Worm (Caenorhabditis elegans) whole organism, L1 larva: ENCODE measurements around the gene F46F5.7.

Experiments used
- C16A3.4 ChIP-seq: fragments of 150-350 bp; optimal IDR thresholded peaks from 2 replicates; lab custom pipeline; 2014; ENCODE audit warnings: missing biosample characterization, missing genetic modification characterization
- C34B4.2 ChIP-seq: sonication (generic microtip); optimal IDR thresholded peaks from 2 replicates; lab custom pipeline; 2017; ENCODE audit warnings: mild to moderate bottlenecking, missing genetic modification characterization, missing compliant biosample characterization
- aly-2 ChIP-seq: fragments of 150-350 bp; optimal IDR thresholded peaks from 2 replicates; lab custom pipeline; 2014; ENCODE audit warnings: missing biosample characterization, missing genetic modification characterization
- ama-1 ChIP-seq: fragments of 150-350 bp; optimal IDR thresholded peaks from 2 replicates; lab custom pipeline; 2014
- ceh-63 ChIP-seq: fragments of 200-800 bp; sonication (Bioruptor generic); optimal IDR thresholded peaks from 2 replicates; lab custom pipeline; 2018; ENCODE audit warnings: mild to moderate bottlenecking, missing genetic modification characterization, missing compliant biosample characterization
- ceh-82 ChIP-seq, 3 experiments: fragments of 150-350 bp in 1 of 3; sonication (generic microtip) in 2 of 3; optimal IDR thresholded peaks; 2 replicates each; lab custom pipeline; 2014 to 2017; ENCODE audit warnings: missing biosample characterization in 3 of 3, missing genetic modification characterization in 3 of 3
- ceh-88 ChIP-seq: fragments of 200-800 bp; sonication (Bioruptor generic); IDR thresholded peaks from 2 replicates; pipeline ENCODE4 v1.3.6; 2022; ENCODE audit warnings: missing genetic modification characterization, missing compliant biosample characterization
- efl-3 ChIP-seq: fragments of 200-800 bp; sonication (Bioruptor generic); optimal IDR thresholded peaks from 2 replicates; lab custom pipeline; 2018; ENCODE audit warnings: mild to moderate bottlenecking, missing genetic modification characterization, missing compliant biosample characterization
- elt-2 ChIP-seq: sonication (generic microtip); optimal IDR thresholded peaks from 2 replicates; lab custom pipeline; 2016; ENCODE audit warnings: missing genetic modification characterization, mild to moderate bottlenecking, inconsistent platforms, missing compliant biosample characterization, missing genetic modification reagents
- ets-5 ChIP-seq: fragments of 200-800 bp; sonication (Bioruptor generic); IDR thresholded peaks from 2 replicates; pipeline ENCODE4 v1.3.6; 2022; ENCODE audit warnings: missing genetic modification characterization, missing compliant biosample characterization
- fkh-10 ChIP-seq: sonication (generic microtip); optimal IDR thresholded peaks from 2 replicates; lab custom pipeline; 2017; ENCODE audit warnings: missing biosample characterization, missing genetic modification reagents, missing genetic modification characterization
- fkh-8 ChIP-seq: sonication (generic microtip); optimal IDR thresholded peaks from 2 replicates; lab custom pipeline; 2016; ENCODE audit warnings: mild to moderate bottlenecking, missing genetic modification characterization, missing compliant biosample characterization
- fos-1 ChIP-seq: fragments of 150-350 bp; optimal IDR thresholded peaks from 2 replicates; lab custom pipeline; 2014; ENCODE audit warnings: missing biosample characterization, missing genetic modification characterization
- hlh-17 ChIP-seq: fragments of 200-800 bp; sonication (Bioruptor generic); optimal IDR thresholded peaks from 2 replicates; lab custom pipeline; 2018; ENCODE audit warnings: missing genetic modification characterization, mild to moderate bottlenecking, missing compliant biosample characterization, moderate library complexity, borderline replicate concordance
- hpl-2 ChIP-seq: fragments of 150-350 bp; optimal IDR thresholded peaks from 2 replicates; lab custom pipeline; 2014; ENCODE audit warnings: missing biosample characterization, missing genetic modification reagents, missing genetic modification characterization
- jun-1 ChIP-seq: fragments of 150-350 bp; optimal IDR thresholded peaks from 2 replicates; lab custom pipeline; 2014; ENCODE audit warnings: missing biosample characterization, missing genetic modification reagents, missing genetic modification characterization
- lin-14 ChIP-seq: fragments of 200-800 bp; sonication (Bioruptor generic); optimal IDR thresholded peaks from 2 replicates; lab custom pipeline; 2018; ENCODE audit warnings: mild to moderate bottlenecking, missing genetic modification characterization, moderate library complexity, missing compliant biosample characterization
- lin-15B ChIP-seq: fragments of 150-350 bp; sonication (generic microtip); optimal IDR thresholded peaks from 3 replicates; lab custom pipeline; 2014; ENCODE audit warnings: missing biosample characterization, missing genetic modification characterization
- lin-39 ChIP-seq: fragments of 150-350 bp; optimal IDR thresholded peaks from 2 replicates; lab custom pipeline; 2014; ENCODE audit warnings: missing biosample characterization, missing genetic modification reagents, missing genetic modification characterization
- lir-3 ChIP-seq: sonication (generic microtip); optimal IDR thresholded peaks from 2 replicates; lab custom pipeline; 2016; ENCODE audit warnings: mild to moderate bottlenecking, missing genetic modification characterization, moderate library complexity, missing compliant biosample characterization; ENCODE audit not compliant: poor library complexity
- mef-2 ChIP-seq: fragments of 150-350 bp; optimal IDR thresholded peaks from 2 replicates; lab custom pipeline; 2014; ENCODE audit warnings: missing biosample characterization, missing genetic modification characterization
- mep-1 ChIP-seq: fragments of 150-350 bp; optimal IDR thresholded peaks from 2 replicates; lab custom pipeline; 2014; ENCODE audit warnings: missing biosample characterization, missing genetic modification characterization
- nhr-11 ChIP-seq: fragments of 150-350 bp; optimal IDR thresholded peaks from 2 replicates; lab custom pipeline; 2014; ENCODE audit warnings: missing biosample characterization, missing genetic modification characterization
- nhr-19 ChIP-seq: fragments of 200-800 bp; sonication (Bioruptor generic); conservative IDR thresholded peaks from 2 replicates; pipeline ENCODE4 v1.3.6; 2022; ENCODE audit warnings: missing genetic modification characterization, missing compliant biosample characterization
- nhr-237 ChIP-seq: fragments of 150-350 bp; optimal IDR thresholded peaks from 2 replicates; lab custom pipeline; 2014; ENCODE audit warnings: missing biosample characterization, missing genetic modification characterization
- nhr-47 ChIP-seq: sonication (generic microtip); optimal IDR thresholded peaks from 2 replicates; lab custom pipeline; 2016; ENCODE audit warnings: mild to moderate bottlenecking, missing genetic modification characterization, moderate library complexity, missing compliant biosample characterization
- nhr-84 ChIP-seq: sonication (generic microtip); optimal IDR thresholded peaks from 2 replicates; lab custom pipeline; 2017; ENCODE audit warnings: missing biosample characterization, missing genetic modification characterization
- nhr-85 ChIP-seq: sonication (generic microtip); peaks from one replicate; lab custom pipeline; 2016; ENCODE audit warnings: missing genetic modification characterization, inconsistent platforms, missing compliant biosample characterization
- nhr-90 ChIP-seq: sonication (generic microtip); optimal IDR thresholded peaks from 2 replicates; lab custom pipeline; 2016; ENCODE audit warnings: mild to moderate bottlenecking, missing genetic modification characterization, missing compliant biosample characterization; ENCODE audit not compliant: poor library complexity
- pag-3 ChIP-seq: sonication (generic microtip); optimal IDR thresholded peaks from 2 replicates; lab custom pipeline; 2017; ENCODE audit warnings: missing genetic modification characterization, mild to moderate bottlenecking, missing compliant biosample characterization, antibody characterized with exemption, borderline replicate concordance; ENCODE audit not compliant: insufficient read depth
- pax-3 ChIP-seq: fragments of 200-800 bp; sonication (Bioruptor generic); optimal IDR thresholded peaks from 2 replicates; lab custom pipeline; 2018; ENCODE audit warnings: mild to moderate bottlenecking, missing genetic modification characterization, moderate library complexity, missing compliant biosample characterization
- pqm-1 ChIP-seq: sonication (generic microtip); optimal IDR thresholded peaks from 3 replicates; lab custom pipeline; 2017; ENCODE audit warnings: missing biosample characterization, missing genetic modification characterization
- skn-1 ChIP-seq: fragments of 150-350 bp; optimal IDR thresholded peaks from 2 replicates; lab custom pipeline; 2014; ENCODE audit warnings: missing biosample characterization, missing genetic modification characterization
- snu-23 ChIP-seq: sonication (generic microtip); optimal IDR thresholded peaks from 2 replicates; lab custom pipeline; 2016; ENCODE audit warnings: missing genetic modification characterization, missing compliant biosample characterization
- sox-4 ChIP-seq: sonication (generic microtip); optimal IDR thresholded peaks from 2 replicates; lab custom pipeline; 2016; ENCODE audit warnings: missing genetic modification characterization, missing compliant biosample characterization
- sup-37 ChIP-seq: fragments of 200-800 bp; sonication (Bioruptor generic); optimal IDR thresholded peaks from 2 replicates; lab custom pipeline; 2018; ENCODE audit warnings: mild to moderate bottlenecking, missing genetic modification characterization, missing compliant biosample characterization
- swsn-7 ChIP-seq: sonication (generic microtip); optimal IDR thresholded peaks from 2 replicates; lab custom pipeline; 2016; ENCODE audit warnings: missing genetic modification characterization, missing compliant biosample characterization
- tbx-2 ChIP-seq: sonication (generic microtip); optimal IDR thresholded peaks from 2 replicates; lab custom pipeline; 2016; ENCODE audit warnings: missing genetic modification characterization, missing compliant biosample characterization
- tlp-1 ChIP-seq: fragments of 150-350 bp; optimal IDR thresholded peaks from 2 replicates; lab custom pipeline; 2014; ENCODE audit warnings: missing biosample characterization, missing genetic modification characterization
- zip-4 ChIP-seq: fragments of 200-800 bp; sonication (Bioruptor generic); optimal IDR thresholded peaks from 2 replicates; lab custom pipeline; 2018; ENCODE audit warnings: mild to moderate bottlenecking, missing genetic modification characterization, moderate library complexity, missing compliant biosample characterization

F46F5.7 gene

ce11 chrII:821514-821913 is 1.1 kb upstream of the F46F5.7 start, which contains the start of gene F46F5.8:
Gene F46F5.8, minus strand, starts transcription at chrII:821614.
- no peak for TF ChIP-seq C34B4.2
- no peak for TF ChIP-seq tlp-1 (tag; lab: Kevin White, UChicago)
- TF ChIP-seq ceh-63 (GFP tag; lab: Kevin White, UChicago), result no peak
- TF ChIP-seq lir-3 (tag; lab: Kevin White, UChicago), result no peak

ce11 chrII:814737-815136 is 5.7 kb downstream of the F46F5.7 start, which contains the start of gene msrp-3:
Gene msrp-3, minus strand, starts transcription at chrII:814837.
- TF ChIP-seq ama-1 (lab: Kevin White, UChicago), result no peak
- no peak for TF ChIP-seq ets-5 (GFP tag; lab: Robert Waterston, UW)
- no peak for TF ChIP-seq tbx-2 (tag; lab: Kevin White, UChicago)
- no peak for TF ChIP-seq nhr-90 (tag; lab: Kevin White, UChicago)
- TF ChIP-seq hpl-2, result no peak
- no peak for TF ChIP-seq pag-3
- TF ChIP-seq nhr-47, result no peak
- no peak for TF ChIP-seq fkh-10 (GFP tag; lab: Kevin White, UChicago)
- TF ChIP-seq fkh-8 (tag; lab: Kevin White, UChicago), result no peak
- TF ChIP-seq lin-14 (GFP tag; lab: Kevin White, UChicago), result no peak
- no peak for TF ChIP-seq mef-2 (tag; lab: Kevin White, UChicago)
- TF ChIP-seq nhr-11, result no peak
- TF ChIP-seq sup-37, result no peak
- TF ChIP-seq mep-1 (tag; lab: Kevin White, UChicago), result no peak
- TF ChIP-seq swsn-7 (tag; lab: Kevin White, UChicago), result no peak
- TF ChIP-seq nhr-85 (tag; lab: Kevin White, UChicago), result no peak

- TF ChIP-seq mep-1 (tag; lab: Kevin White, UChicago), result no peak
Observed at ce11 chrII:812917-813316, 7.5 kb downstream of the F46F5.7 start, which contains the start of gene F46F5.5. Gene F46F5.5, minus strand, starts transcription at chrII:813017.

- TF ChIP-seq fkh-10 (GFP tag; lab: Kevin White, UChicago) (no peak), pqm-1 (tag; lab: Kevin White, UChicago) (no peak), nhr-90 (tag; lab: Kevin White, UChicago) (no peak)
Observed at ce11 chrII:808457-808856, 12.0 kb downstream of the F46F5.7 start, which contains the start of gene F46F5.11. Gene F46F5.11, plus strand, starts transcription at chrII:808757.

ce11 chrII:803009-803408 is 17.4 kb downstream of the F46F5.7 start, which contains the start of gene F46F5.13:
Gene F46F5.13, plus strand, starts transcription at chrII:803309.
- TF ChIP-seq nhr-237, result no peak
- no peak for TF ChIP-seq C16A3.4
- no peak for TF ChIP-seq aly-2 (tag; lab: Kevin White, UChicago)
- TF ChIP-seq lin-15B, result no peak
- TF ChIP-seq lin-39 (tag; lab: Kevin White, UChicago), result no peak
- TF ChIP-seq fos-1 (tag; lab: Kevin White, UChicago), result no peak
- no peak for TF ChIP-seq ceh-63 (GFP tag; lab: Kevin White, UChicago)
- no peak for TF ChIP-seq nhr-47
- TF ChIP-seq nhr-19 (GFP tag; lab: Robert Waterston, UW), result no peak
- TF ChIP-seq elt-2, result no peak
- TF ChIP-seq zip-4 (GFP tag; lab: Kevin White, UChicago), result no peak
- no peak for TF ChIP-seq hlh-17 (GFP tag; lab: Kevin White, UChicago)
- no peak for TF ChIP-seq fkh-8 (tag; lab: Kevin White, UChicago)
- no peak for TF ChIP-seq hpl-2

ce11 chrII:799700-800099 is 20.7 kb downstream of the F46F5.7 start, which contains the start of gene F46F5.14:
Gene F46F5.14, plus strand, starts transcription at chrII:800000.
- TF ChIP-seq sox-4 (tag; lab: Kevin White, UChicago), result no peak
- TF ChIP-seq jun-1 (tag; lab: Kevin White, UChicago), result no peak
- no peak for TF ChIP-seq nhr-84 (tag; lab: Kevin White, UChicago)
- no peak for TF ChIP-seq ceh-88 (GFP tag; lab: Robert Waterston, UW)
- no peak for TF ChIP-seq efl-3 (GFP tag; lab: Kevin White, UChicago)
- no peak for TF ChIP-seq snu-23 (GFP tag; lab: Kevin White, UChicago)
- TF ChIP-seq fos-1 (tag; lab: Kevin White, UChicago), result no peak
- no peak for TF ChIP-seq nhr-47
- TF ChIP-seq nhr-237, result no peak
- no peak for TF ChIP-seq ceh-82 (tag; optimal IDR thresholded peaks at IDR 0.05; lab: Kevin White, UChicago)
- TF ChIP-seq pax-3 (tag; lab: Kevin White, UChicago), result no peak
- no peak for TF ChIP-seq skn-1 (tag; lab: Kevin White, UChicago)
- TF ChIP-seq, all 84 proteins: peak for 0
